Worm (Caenorhabditis elegans) whole organism, L4 larva: ENCODE data around the gene kin-30.

Experiments
- F37D6.2 ChIP-seq: sonication (generic microtip); optimal IDR thresholded peaks from 2 replicates; lab custom pipeline; 2016; ENCODE audit warnings: mild to moderate bottlenecking, missing genetic modification characterization, missing compliant biosample characterization
- F44E2.7 ChIP-seq: fragments of 200-800 bp; sonication (Bioruptor generic); IDR thresholded peaks from 2 replicates; pipeline ENCODE4 v2.1.2; 2022; ENCODE audit warnings: missing genetic modification characterization, missing compliant biosample characterization
- R02D3.7 ChIP-seq: fragments of 150-350 bp; sonication (generic microtip); optimal IDR thresholded peaks from 3 replicates; lab custom pipeline; 2014; ENCODE audit warnings: missing biosample characterization, missing genetic modification characterization
- T26A8.4 ChIP-seq: fragments of 200-800 bp; sonication (Bioruptor generic); IDR thresholded peaks from 2 replicates; pipeline ENCODE4 v1.3.6; 2022; ENCODE audit warnings: missing genetic modification characterization, missing compliant biosample characterization
- Y105C5A.15 ChIP-seq: fragments of 200-800 bp; sonication (Bioruptor generic); IDR thresholded peaks from 2 replicates; pipeline ENCODE4 v1.3.6; 2022; ENCODE audit warnings: missing genetic modification characterization, missing compliant biosample characterization
- Y48G9A.11 ChIP-seq: fragments of 200-800 bp; sonication (Bioruptor generic); IDR thresholded peaks from 2 replicates; pipeline ENCODE4 v1.3.6; 2022; ENCODE audit warnings: missing genetic modification reagents, missing genetic modification characterization, missing compliant biosample characterization
- Y5F2A.4 ChIP-seq: fragments of 200-800 bp; sonication (Bioruptor generic); optimal IDR thresholded peaks from 2 replicates; lab custom pipeline; 2018; ENCODE audit warnings: mild to moderate bottlenecking, missing genetic modification characterization, missing compliant biosample characterization
- ZK337.2 ChIP-seq: fragments of 200-800 bp; sonication (Bioruptor generic); IDR thresholded peaks from 2 replicates; pipeline ENCODE4 v1.3.6; 2022; ENCODE audit warnings: missing genetic modification reagents, missing genetic modification characterization, missing compliant biosample characterization
- ZK546.5 ChIP-seq, 2 experiments: sonication (generic microtip); optimal IDR thresholded peaks; 2 replicates each; lab custom pipeline; 2017; ENCODE audit warnings: missing biosample characterization in 2 of 2, missing genetic modification characterization in 2 of 2
- aha-1 ChIP-seq: fragments of 150-350 bp; peaks from one replicate; lab custom pipeline; 2014; ENCODE audit warnings: missing biosample characterization, missing genetic modification characterization
- ama-1 ChIP-seq: fragments of 150-350 bp; optimal IDR thresholded peaks from 2 replicates; lab custom pipeline; 2014; ENCODE audit warnings: inconsistent platforms, mixed read lengths
- ceh-44 ChIP-seq: fragments of 200-800 bp; sonication (Bioruptor generic); IDR thresholded peaks from 2 replicates; pipeline ENCODE4 v1.3.6; 2022; ENCODE audit warnings: missing genetic modification reagents, missing genetic modification characterization, missing compliant biosample characterization
- daf-19 ChIP-seq: fragments of 200-800 bp; sonication (Bioruptor generic); conservative IDR thresholded peaks from 2 replicates; pipeline ENCODE4 v1.3.6; 2022; ENCODE audit warnings: missing genetic modification characterization, missing compliant biosample characterization
- daf-8 ChIP-seq: fragments of 200-800 bp; sonication (Bioruptor generic); IDR thresholded peaks from 2 replicates; pipeline ENCODE4 v1.3.6; 2022; ENCODE audit warnings: missing genetic modification characterization, missing compliant biosample characterization
- dmd-6 ChIP-seq: fragments of 200-800 bp; sonication (Bioruptor generic); IDR thresholded peaks from 2 replicates; pipeline ENCODE4 v1.3.6; 2022; ENCODE audit warnings: missing genetic modification reagents, missing genetic modification characterization, missing compliant biosample characterization
- dmd-8 ChIP-seq: fragments of 200-800 bp; sonication (Bioruptor generic); IDR thresholded peaks from 2 replicates; pipeline ENCODE4 v1.3.6; 2022; ENCODE audit warnings: missing genetic modification characterization, missing compliant biosample characterization
- dve-1 ChIP-seq: sonication (generic microtip); optimal IDR thresholded peaks from 2 replicates; lab custom pipeline; 2017; ENCODE audit warnings: antibody characterized with exemption, mild to moderate bottlenecking, missing genetic modification characterization, missing compliant biosample characterization; ENCODE audit not compliant: insufficient read depth
- hlh-11 ChIP-seq: fragments of 200-800 bp; sonication (Bioruptor generic); optimal IDR thresholded peaks from 2 replicates; lab custom pipeline; 2018; ENCODE audit warnings: mild to moderate bottlenecking, missing genetic modification characterization, missing compliant biosample characterization
- hlh-30 ChIP-seq: sonication (generic microtip); optimal IDR thresholded peaks from 2 replicates; lab custom pipeline; 2017; ENCODE audit warnings: antibody characterized with exemption, mild to moderate bottlenecking, missing genetic modification characterization, missing compliant biosample characterization; ENCODE audit not compliant: insufficient read depth
- jun-1 ChIP-seq: fragments of 150-350 bp; optimal IDR thresholded peaks from 2 replicates; lab custom pipeline; 2014; ENCODE audit warnings: missing biosample characterization, missing genetic modification reagents, missing genetic modification characterization
- lin-1 ChIP-seq: fragments of 200-800 bp; sonication (Bioruptor generic); IDR thresholded peaks from 2 replicates; pipeline ENCODE4 v1.3.6; 2022; ENCODE audit warnings: missing genetic modification reagents, missing genetic modification characterization, missing compliant biosample characterization
- lir-3 ChIP-seq: sonication (generic microtip); optimal IDR thresholded peaks from 2 replicates; lab custom pipeline; 2016; ENCODE audit warnings: mild to moderate bottlenecking, missing genetic modification characterization, missing compliant biosample characterization
- madf-9 ChIP-seq: fragments of 200-800 bp; sonication (Bioruptor generic); conservative IDR thresholded peaks from 2 replicates; pipeline ENCODE4 v1.3.6; 2022; ENCODE audit warnings: missing genetic modification reagents, missing genetic modification characterization, missing compliant biosample characterization
- mdt-29 ChIP-seq: fragments of 200-800 bp; sonication (Bioruptor generic); IDR thresholded peaks from 2 replicates; pipeline ENCODE4 v1.3.6; 2022; ENCODE audit warnings: missing genetic modification reagents, missing genetic modification characterization, missing compliant biosample characterization
- mep-1 ChIP-seq: fragments of 150-350 bp; sonication (generic microtip); optimal IDR thresholded peaks from 3 replicates; lab custom pipeline; 2014; ENCODE audit warnings: missing biosample characterization, missing genetic modification characterization
- mxl-3 ChIP-seq: fragments of 200-800 bp; sonication (Bioruptor generic); optimal IDR thresholded peaks from 2 replicates; lab custom pipeline; 2018; ENCODE audit warnings: mild to moderate bottlenecking, missing genetic modification characterization, missing compliant biosample characterization
- nhr-11 ChIP-seq: fragments of 150-350 bp; optimal IDR thresholded peaks from 2 replicates; lab custom pipeline; 2014; ENCODE audit warnings: missing biosample characterization, missing genetic modification characterization
- nhr-237 ChIP-seq: sonication (generic microtip); optimal IDR thresholded peaks from 2 replicates; lab custom pipeline; 2017; ENCODE audit warnings: missing biosample characterization, missing genetic modification characterization
- pha-4 ChIP-seq, 2 experiments: fragments of 150-350 bp in 1 of 2; fragments of 200-800 bp in 1 of 2; sonication (Bioruptor generic) in 1 of 2; IDR thresholded peaks in 1 of 2; optimal IDR thresholded peaks in 1 of 2; 2 replicates each; pipeline versions ENCODE4 v1.3.6 to Lab custom; 2014 to 2022; ENCODE audit warnings: missing genetic modification characterization in 2 of 2, missing genetic modification reagents in 2 of 2, missing biosample characterization in 1 of 2, missing compliant biosample characterization in 1 of 2
- php-3 ChIP-seq: fragments of 200-800 bp; sonication (Bioruptor generic); IDR thresholded peaks from 2 replicates; pipeline ENCODE4 v1.3.6; 2022; ENCODE audit warnings: missing genetic modification reagents, missing genetic modification characterization, missing compliant biosample characterization
- pqm-1 ChIP-seq: sonication (generic microtip); optimal IDR thresholded peaks from 2 replicates; lab custom pipeline; 2017; ENCODE audit warnings: missing biosample characterization, missing genetic modification characterization
- saeg-2 ChIP-seq: fragments of 200-800 bp; sonication (Bioruptor generic); IDR thresholded peaks from 2 replicates; pipeline ENCODE4 v1.3.6; 2022; ENCODE audit warnings: missing genetic modification reagents, missing genetic modification characterization, missing compliant biosample characterization
- snpc-1.2 ChIP-seq: fragments of 200-800 bp; sonication (Bioruptor generic); IDR thresholded peaks from 2 replicates; pipeline ENCODE4 v1.3.6; 2022; ENCODE audit warnings: missing genetic modification reagents, missing genetic modification characterization, missing compliant biosample characterization
- unc-39 ChIP-seq: sonication (generic microtip); optimal IDR thresholded peaks from 2 replicates; lab custom pipeline; 2017; ENCODE audit warnings: missing biosample characterization, missing genetic modification characterization
- zfp-3 ChIP-seq: fragments of 200-800 bp; sonication (Bioruptor generic); conservative IDR thresholded peaks from 2 replicates; pipeline ENCODE4 v1.3.6; 2022; ENCODE audit warnings: missing genetic modification reagents, missing genetic modification characterization, missing compliant biosample characterization
- ztf-7 ChIP-seq: fragments of 150-350 bp; optimal IDR thresholded peaks from 2 replicates; lab custom pipeline; 2014; ENCODE audit warnings: missing biosample characterization, missing genetic modification characterization

Gene kin-30

DNA sequence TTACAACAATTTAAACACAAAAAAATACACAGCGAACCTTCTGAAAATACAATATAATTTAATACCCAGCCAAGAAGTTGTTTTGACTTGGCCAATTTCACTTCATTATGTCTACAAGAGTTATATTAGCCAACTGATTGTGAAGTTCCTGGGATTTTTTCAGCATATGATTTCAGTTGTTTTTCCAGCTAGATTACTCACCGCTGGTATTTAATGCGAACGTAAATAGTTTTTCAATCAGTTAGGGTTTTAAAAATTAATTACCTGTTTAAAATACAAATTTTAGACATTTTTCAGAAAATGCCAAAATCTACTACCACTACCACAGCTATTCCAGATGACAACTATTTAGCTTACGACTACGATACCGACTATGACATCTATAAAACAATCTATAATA lies 18.9 kb upstream of the kin-30 start, which contains the start of gene srw-14:
Gene srw-14 (plus strand): TSS at position 301 of the 400 bp plus-strand sequence.
- TF ChIP-seq mep-1 (tag; lab: Kevin White, UChicago) (no peak), ZK337.2 (GFP tag; lab: Robert Waterston, UW) (no peak), lir-3 (tag; lab: Kevin White, UChicago) (no peak), php-3 (GFP tag; lab: Robert Waterston, UW) (no peak), F44E2.7 (no peak), dmd-6 (GFP tag; lab: Robert Waterston, UW) (no peak), zfp-3 (GFP tag; lab: Robert Waterston, UW) (no peak), mxl-3 (no peak), saeg-2 (GFP tag; lab: Robert Waterston, UW) (no peak), R02D3.7 (no peak), ceh-44 (GFP tag; lab: Robert Waterston, UW) (no peak), T26A8.4 (no peak), pha-4 (GFP tag; IDR thresholded peaks at IDR 0.05; lab: Robert Waterston, UW) (no peak), pha-4 (tag; optimal IDR thresholded peaks at IDR 0.05; lab: Kevin White, UChicago) (no peak)

ce11 chrV:15226206-15226605 lies 18.4 kb upstream of the kin-30 start:
- TF ChIP-seq pqm-1 (peak; percentile 41), ceh-44 (GFP tag; lab: Robert Waterston, UW) (no peak), zfp-3 (GFP tag; lab: Robert Waterston, UW) (no peak), snpc-1.2 (GFP tag; lab: Robert Waterston, UW) (no peak), daf-8 (no peak)
- TF ChIP-seq, all 104 proteins: peak for 1

DNA sequence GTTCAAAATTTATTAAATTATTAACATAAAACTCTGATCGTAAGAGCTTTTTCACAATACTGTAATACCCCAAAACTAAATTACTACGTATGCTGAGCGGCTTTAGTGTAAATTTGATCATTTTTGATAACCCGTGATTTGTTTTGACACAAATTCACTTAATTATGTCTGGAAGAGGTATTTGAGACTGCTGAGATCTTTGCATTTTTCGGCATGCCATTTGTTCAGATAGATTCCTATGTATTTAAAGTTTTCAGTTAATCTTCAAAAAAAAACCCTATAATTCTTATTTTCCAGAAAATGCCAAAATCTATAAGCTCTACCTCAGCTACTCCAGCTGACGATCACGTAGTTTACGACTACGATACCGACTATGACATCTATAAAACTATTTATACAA lies 14.3 kb upstream of the kin-30 start, which contains the start of gene srw-15:
Gene srw-15 (plus strand): TSS at position 301 of the 400 bp plus-strand sequence.
- TF ChIP-seq mdt-29, result no peak
- TF ChIP-seq lin-1, result no peak
- TF ChIP-seq daf-19 (GFP tag; lab: Robert Waterston, UW), result no peak
- no peak for TF ChIP-seq daf-8
- no peak for TF ChIP-seq ztf-7
- TF ChIP-seq Y5F2A.4 (GFP tag; lab: Kevin White, UChicago), result no peak
- no peak for TF ChIP-seq ama-1 (lab: Kevin White, UChicago)
- TF ChIP-seq madf-9 (GFP tag; lab: Robert Waterston, UW), result no peak
- no peak for TF ChIP-seq dmd-8 (GFP tag; lab: Robert Waterston, UW)
- TF ChIP-seq unc-39, result no peak

DNA sequence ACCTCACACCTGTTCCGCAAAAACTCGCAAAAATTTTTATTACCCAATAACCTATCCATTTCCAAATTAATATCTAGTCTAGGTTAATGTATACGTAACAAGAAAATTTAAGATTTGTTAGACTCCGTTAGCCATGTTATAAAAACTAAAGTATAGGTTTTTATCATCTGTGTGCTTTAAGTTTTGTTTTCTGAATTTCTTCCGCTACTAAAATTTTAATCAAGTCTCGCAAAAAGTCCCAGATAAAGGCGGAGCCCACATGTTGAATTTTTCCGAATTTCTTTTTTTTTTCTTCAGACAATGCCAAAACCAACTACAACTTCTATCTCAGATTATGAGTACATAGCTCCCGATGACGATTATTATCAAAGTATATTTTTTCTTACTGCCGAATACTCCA lies 12.4 kb upstream of the kin-30 start, which contains the start of gene srw-13:
Gene srw-13 (plus strand): TSS at position 301 of the 400 bp plus-strand sequence.
- peak; percentile 29 for TF ChIP-seq aha-1 (tag; lab: Kevin White, UChicago)
- no peak for TF ChIP-seq nhr-11

DNA sequence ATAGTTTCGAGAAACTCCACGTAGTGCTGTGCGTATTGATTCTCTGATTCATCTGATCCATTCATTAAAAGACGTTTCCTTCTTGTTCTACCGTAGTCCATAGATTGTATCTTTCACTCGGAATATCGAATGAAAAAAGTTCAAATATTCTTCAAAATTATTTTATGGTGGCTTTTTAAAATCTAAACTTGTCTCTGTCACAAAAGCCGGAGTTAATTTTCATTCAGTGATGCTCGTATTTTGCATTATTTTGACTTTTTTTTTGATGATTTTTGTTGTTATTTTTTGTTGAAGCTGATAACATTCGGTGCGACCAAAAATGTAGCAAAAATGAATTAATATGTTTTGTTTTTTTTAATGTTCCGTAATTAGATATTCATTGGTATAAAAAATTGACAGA lies 8.9 kb upstream of the kin-30 start, which contains the start of gene nhr-164:
Gene nhr-164 (minus strand): TSS at position 101 of the 400 bp plus-strand sequence.
- no peak for TF ChIP-seq jun-1
- TF ChIP-seq nhr-237 (tag; lab: Kevin White, UChicago), result no peak
- TF ChIP-seq Y105C5A.15 (GFP tag; lab: Robert Waterston, UW), result no peak
- no peak for TF ChIP-seq hlh-11 (tag; lab: Kevin White, UChicago)
- TF ChIP-seq daf-19 (GFP tag; lab: Robert Waterston, UW), result no peak
- TF ChIP-seq madf-9 (GFP tag; lab: Robert Waterston, UW), result no peak
- no peak for TF ChIP-seq hlh-30 (tag; lab: Kevin White, UChicago)
- no peak for TF ChIP-seq Y48G9A.11
- no peak for TF ChIP-seq F37D6.2 (tag; lab: Kevin White, UChicago)
- TF ChIP-seq ZK546.5 (tag; optimal IDR thresholded peaks at IDR 0.05; lab: Kevin White, UChicago), result no peak
- no peak for TF ChIP-seq dve-1 (tag; lab: Kevin White, UChicago)
